Fruit fly (Drosophila melanogaster): ENCODE data around the gene chinmo.

chinmo gene

dm6 chr2L:1624750-1625149 is 26.3 kb upstream of the chinmo start (continued):
- no peak for TF ChIP-seq Usf (GFP tag; optimal IDR thresholded peaks at IDR 0.05)
- TF ChIP-seq toy (GFP tag; IDR thresholded peaks at IDR 0.05) = peak; percentile 66
- peak; percentile 34; the same call in 1 of the 2 replicates for TF ChIP-seq gt (GFP tag; IDR thresholded peaks at IDR 0.05)
- TF ChIP-seq CG14710 (tag; optimal IDR thresholded peaks at IDR 0.05) = peak; percentile 20
- TF ChIP-seq CG10321 (GFP tag; IDR thresholded peaks at IDR 0.05) = peak; percentile 50; the same call in 1 of the 2 replicates
- peak; percentile 55; the same call in 1 of the 2 replicates for TF ChIP-seq ro (GFP tag; IDR thresholded peaks at IDR 0.05)
- TF ChIP-seq CG6791 (GFP tag; IDR thresholded peaks at IDR 0.05; ENCODE audit: partially characterized antibody) = no peak
- TF ChIP-seq ac (GFP tag; optimal IDR thresholded peaks at IDR 0.05) = no peak
- TF ChIP-seq Gsc (GFP tag; IDR thresholded peaks at IDR 0.05) = peak; percentile 55
- peak; percentile 64 for TF ChIP-seq nmo (GFP tag; optimal IDR thresholded peaks at IDR 0.05)
- peak; percentile 33 for TF ChIP-seq slp2 (GFP tag; optimal IDR thresholded peaks at IDR 0.05)
- TF ChIP-seq CG1647 (GFP tag; optimal IDR thresholded peaks at IDR 0.05) = peak; percentile 51
- TF ChIP-seq CG10979 (tag; optimal IDR thresholded peaks at IDR 0.05) = peak; percentile 44
- peak; percentile 67 for TF ChIP-seq CG13296 (GFP tag; optimal IDR thresholded peaks at IDR 0.05)
- TF ChIP-seq chm (GFP tag; IDR thresholded peaks at IDR 0.05) = peak; percentile 82
- TF ChIP-seq zfh1 (GFP tag; IDR thresholded peaks at IDR 0.05) = peak; percentile 86; the same call in 2 of the 3 replicates
- peak; percentile 68 for TF ChIP-seq pum (GFP tag; optimal IDR thresholded peaks at IDR 0.05)
- peak; percentile 77 for TF ChIP-seq CG3281 (GFP tag; optimal IDR thresholded peaks at IDR 0.05)
- TF ChIP-seq CG17359 (tag; optimal IDR thresholded peaks at IDR 0.05) = peak; percentile 77
- TF ChIP-seq lab (GFP tag; optimal IDR thresholded peaks at IDR 0.05) = peak; percentile 91
- no peak for TF ChIP-seq fd64A (GFP tag; optimal IDR thresholded peaks at IDR 0.05)
- peak; percentile 57 for TF ChIP-seq Ssrp (tag; optimal IDR thresholded peaks at IDR 0.05)
- TF ChIP-seq Atf6 (GFP tag; IDR thresholded peaks at IDR 0.05) = peak; percentile 87
- TF ChIP-seq Ets65A (GFP tag) = peak; percentile 96
- TF ChIP-seq Ets97D (GFP tag; optimal IDR thresholded peaks at IDR 0.05) = no peak
- TF ChIP-seq CG2889 (GFP tag; IDR thresholded peaks at IDR 0.05) = peak; percentile 81
- peak; percentile 73 for TF ChIP-seq CoRest (tag; optimal IDR thresholded peaks at IDR 0.05)
- TF ChIP-seq schlank (tag; optimal IDR thresholded peaks at IDR 0.05) = peak; percentile 58
- 0 out of 4 replicates have a peak, but pooled peaks have one; percentile 24 for TF ChIP-seq chinmo (GFP tag; IDR thresholded peaks at IDR 0.05; ENCODE audit: partially characterized antibody)
- peak; percentile 78 for TF ChIP-seq Sox102F (GFP tag; optimal IDR thresholded peaks at IDR 0.05)
- TF ChIP-seq CG14050 (GFP tag; IDR thresholded peaks at IDR 0.05) = peak; percentile 72; the same call in 2 of the 3 replicates
- TF ChIP-seq E2f1 (GFP tag; IDR thresholded peaks at IDR 0.05) = peak; percentile 88
- TF ChIP-seq so (GFP tag; IDR thresholded peaks at IDR 0.05) = peak; percentile 85
- TF ChIP-seq Max (GFP tag; optimal IDR thresholded peaks at IDR 0.05) = no peak
- peak; percentile 17 for TF ChIP-seq abd-A (tag; optimal IDR thresholded peaks at IDR 0.05)
- peak; percentile 83 for TF ChIP-seq CG9215 (GFP tag; IDR thresholded peaks at IDR 0.05)
- TF ChIP-seq zf30C (GFP tag; optimal IDR thresholded peaks at IDR 0.05) = no peak
- TF ChIP-seq esg (GFP tag; conservative IDR thresholded peaks at IDR 0.05) = peak; percentile 82
- 0 out of 2 replicates have a peak, but pooled peaks have one; percentile 21 for TF ChIP-seq Lim3 (GFP tag; IDR thresholded peaks at IDR 0.05)
- TF ChIP-seq ind (GFP tag; optimal IDR thresholded peaks at IDR 0.05) = peak; percentile 80
- peak; percentile 44 for TF ChIP-seq nau (GFP tag; optimal IDR thresholded peaks at IDR 0.05)
- TF ChIP-seq CG10366 (GFP tag; IDR thresholded peaks at IDR 0.05) = peak; percentile 85
- peak; percentile 52; the same call in 1 of the 2 replicates for TF ChIP-seq CG8765 (GFP tag; IDR thresholded peaks at IDR 0.05)
- peak; percentile 88 for TF ChIP-seq ttk (GFP tag; IDR thresholded peaks at IDR 0.05)
- TF ChIP-seq CG3163 (GFP tag; optimal IDR thresholded peaks at IDR 0.05) = peak; percentile 32
- TF ChIP-seq GATAe (GFP tag; conservative IDR thresholded peaks at IDR 0.05) = peak; percentile 24; the same call in 1 of the 2 replicates
- peak; percentile 65 for TF ChIP-seq Hr3 (GFP tag; optimal IDR thresholded peaks at IDR 0.05)
- peak; percentile 17 to 70 for TF ChIP-seq Hr51 (GFP tag; optimal IDR thresholded peaks at IDR 0.05)
- TF ChIP-seq CG16863 (GFP tag; optimal IDR thresholded peaks at IDR 0.05) = peak; percentile 58
- peak; percentile 60 for TF ChIP-seq fd3F (GFP tag; optimal IDR thresholded peaks at IDR 0.05)
- TF ChIP-seq btn (GFP tag; optimal IDR thresholded peaks at IDR 0.05) = peak; percentile 23
